Worm (Caenorhabditis elegans): ENCODE results near the gene nos-3.
"Not testable (repeated sequence)": the region's sequence is repeated elsewhere in the genome, so short reads cannot be mapped to it uniquely, and the experiment has no call there.

nos-3 gene

ce11 chrII:9731810-9732209 is 14.3 kb upstream of the nos-3 start, which contains the start of gene mab-3:
mab-3 (plus strand) TSS chrII:9732137.
- TF ChIP-seq unc-62 (GFP tag; optimal IDR thresholded peaks at IDR 0.05), result not testable (repeated sequence)

- TF ChIP-seq unc-62 (GFP tag; optimal IDR thresholded peaks at IDR 0.05), result no peak
Observed at ce11 chrII:9735785-9736184, 10.3 kb upstream of the nos-3 start.

- no peak for TF ChIP-seq unc-62 (GFP tag; optimal IDR thresholded peaks at IDR 0.05)
Observed at ce11 chrII:9738820-9739219, 7.3 kb upstream of the nos-3 start.

- TF ChIP-seq unc-62 (GFP tag; optimal IDR thresholded peaks at IDR 0.05), result no peak
Observed at ce11 chrII:9740552-9740951, 5.6 kb upstream of the nos-3 start.

- no peak for TF ChIP-seq unc-62 (GFP tag; optimal IDR thresholded peaks at IDR 0.05)
Observed at ce11 chrII:9741400-9741799, 4.7 kb upstream of the nos-3 start.

DNA sequence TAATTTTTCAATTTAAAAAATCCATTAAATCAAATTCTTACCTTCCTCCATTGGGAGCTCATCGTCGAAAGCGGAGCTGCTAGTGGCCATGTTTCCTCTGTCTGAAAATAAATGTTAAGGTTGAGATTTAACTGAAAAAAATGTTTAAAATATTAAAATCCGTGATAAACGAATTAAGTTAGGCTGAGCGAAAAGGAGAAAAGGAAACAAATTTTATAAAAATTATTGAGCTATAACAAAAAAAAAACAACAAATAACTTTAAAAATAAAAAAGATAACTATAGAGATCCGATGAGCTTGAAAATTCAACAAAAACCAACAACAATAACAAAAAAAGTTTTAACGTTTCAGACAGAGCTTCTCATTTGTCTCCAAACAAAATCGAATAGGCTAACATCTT is 3.3 kb upstream of the nos-3 start, which contains the start of gene pno-1:
TSS of gene pno-1 (minus strand) at position 101 of the 400 bp plus-strand sequence.
- no peak for TF ChIP-seq unc-62 (GFP tag; optimal IDR thresholded peaks at IDR 0.05)

DNA sequence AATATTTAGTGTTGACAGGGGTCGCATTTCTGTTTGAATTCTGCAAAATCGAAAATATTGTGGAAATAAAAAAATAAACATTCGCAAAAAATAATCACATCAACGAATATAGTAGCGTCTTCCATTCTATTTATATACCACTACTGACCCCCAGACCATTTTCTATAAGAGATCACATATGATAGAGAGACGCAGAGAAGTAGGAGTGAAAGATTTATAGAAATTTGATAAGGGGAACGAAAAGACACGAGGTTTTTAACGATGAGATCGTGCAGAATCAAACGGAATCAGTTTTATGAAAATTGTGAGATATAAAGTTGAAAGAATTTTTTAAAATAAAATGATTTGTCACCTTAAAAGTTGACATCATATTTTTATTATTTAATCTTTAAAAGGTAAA is 6.2 kb downstream of the nos-3 start:
- TF ChIP-seq unc-62 (GFP tag; optimal IDR thresholded peaks at IDR 0.05), result no peak

- no peak for TF ChIP-seq unc-62 (GFP tag; optimal IDR thresholded peaks at IDR 0.05)
Observed at ce11 chrII:9753056-9753455, 6.9 kb downstream of the nos-3 start, which contains the start of gene Y53C12B.7. Y53C12B.7 (minus strand) TSS chrII:9753218.

DNA sequence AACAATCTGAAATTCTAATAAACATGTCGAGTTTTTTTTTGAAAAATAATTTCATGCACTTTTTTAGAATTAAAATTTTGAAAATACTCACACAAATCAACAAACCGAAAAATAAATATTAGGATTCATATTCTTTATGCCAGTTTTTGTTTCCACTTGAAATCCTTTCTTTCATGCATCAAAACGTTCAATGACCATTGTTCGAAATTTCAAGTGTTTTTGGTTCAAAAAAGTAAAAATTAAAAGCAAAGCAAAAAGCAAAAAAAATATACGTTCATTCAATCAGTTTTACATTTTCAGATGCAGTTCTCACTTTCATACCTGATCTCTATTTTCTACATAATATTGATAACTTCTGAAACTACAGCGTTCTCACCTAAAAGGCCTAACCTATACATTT is 7.6 kb downstream of the nos-3 start, which contains the start of gene ZK1321.1:
TSS of gene ZK1321.1 (plus strand) at position 301 of the 400 bp plus-strand sequence.
- TF ChIP-seq unc-62 (GFP tag; optimal IDR thresholded peaks at IDR 0.05), result no peak

DNA sequence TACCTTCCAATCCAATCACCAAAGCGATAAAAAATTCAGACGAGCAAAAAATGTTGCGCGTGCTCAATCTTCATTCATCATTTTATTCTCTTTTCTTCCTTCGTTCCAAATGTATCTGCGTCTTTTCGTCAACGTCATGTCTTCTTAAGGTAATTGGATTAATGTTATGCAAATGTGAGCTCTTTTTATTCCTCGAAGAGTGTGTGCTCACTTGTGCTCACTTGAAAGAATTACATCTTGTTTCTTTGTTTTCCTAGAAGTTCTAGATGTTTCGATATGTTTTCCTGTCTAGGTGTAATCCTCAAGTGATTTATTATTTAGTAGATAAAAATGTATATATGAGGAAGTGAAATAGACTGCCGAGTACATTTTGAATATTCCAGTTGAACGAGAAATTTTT is 9.3 kb downstream of the nos-3 start:
- TF ChIP-seq unc-62 (GFP tag; optimal IDR thresholded peaks at IDR 0.05), result no peak

DNA sequence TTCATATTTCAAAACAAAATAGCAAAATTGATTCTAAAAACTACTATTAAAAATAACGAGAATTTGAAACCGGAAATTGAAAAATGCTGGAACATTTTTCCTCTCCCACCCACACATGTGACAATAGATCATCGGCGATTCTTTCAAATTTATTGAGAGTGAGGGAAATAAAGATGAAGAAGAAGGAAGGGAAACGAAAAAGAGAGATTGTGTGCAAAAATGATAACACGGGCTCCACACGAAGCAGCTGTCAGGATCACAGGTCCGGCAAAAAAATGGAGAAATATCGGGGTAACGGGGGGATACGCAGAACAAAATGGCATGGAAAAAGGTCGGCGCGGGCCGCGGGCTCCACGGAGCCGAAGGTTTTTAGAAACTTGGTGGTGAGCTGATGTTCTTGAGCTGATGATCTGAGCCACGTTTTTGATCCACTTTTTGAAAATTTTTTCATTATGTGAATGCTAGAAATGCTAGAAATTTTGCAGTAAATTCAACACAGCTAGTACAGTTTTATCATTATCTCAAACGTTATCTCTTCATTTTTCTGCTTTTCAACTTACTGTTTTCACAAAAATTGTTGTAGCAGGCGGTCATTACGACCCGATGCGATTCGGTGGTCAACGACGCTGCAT is 11.7 kb downstream of the nos-3 start, which contains the start of gene shk-1:
TSS of gene shk-1 (plus strand) at position 582 of the 632 bp plus-strand sequence.
- TF ChIP-seq unc-62 (GFP tag; optimal IDR thresholded peaks at IDR 0.05), result no peak

- no peak for TF ChIP-seq unc-62 (GFP tag; optimal IDR thresholded peaks at IDR 0.05)
Observed at ce11 chrII:9759382-9759781, 13.3 kb downstream of the nos-3 start.

DNA sequence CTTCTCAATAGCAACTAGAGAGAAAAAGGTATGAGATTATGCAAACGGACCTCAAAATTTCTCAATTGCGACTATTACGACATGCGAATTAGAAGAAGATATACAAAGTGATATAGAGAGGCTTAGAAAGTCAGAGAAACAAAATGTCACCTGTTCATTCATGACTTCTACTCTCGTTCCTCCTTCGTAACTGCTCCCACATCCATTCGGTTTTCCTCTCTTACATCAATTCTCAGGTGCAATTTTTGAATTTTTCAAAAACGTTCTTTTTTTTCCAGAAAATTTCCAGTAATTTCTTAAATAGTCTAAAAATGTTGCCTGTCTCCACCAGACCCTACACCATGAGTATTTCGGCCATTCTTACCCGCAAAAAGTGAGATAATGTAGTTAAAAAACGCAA is 18.6 kb downstream of the nos-3 start:
- TF ChIP-seq unc-62 (GFP tag; optimal IDR thresholded peaks at IDR 0.05), result no peak

ce11 chrII:9769797-9770520 is 23.8 kb downstream of the nos-3 start, which contains the start of gene aqp-10:
aqp-10 (minus strand) TSS chrII:9769847.
- no peak for TF ChIP-seq unc-62 (GFP tag; optimal IDR thresholded peaks at IDR 0.05)

DNA sequence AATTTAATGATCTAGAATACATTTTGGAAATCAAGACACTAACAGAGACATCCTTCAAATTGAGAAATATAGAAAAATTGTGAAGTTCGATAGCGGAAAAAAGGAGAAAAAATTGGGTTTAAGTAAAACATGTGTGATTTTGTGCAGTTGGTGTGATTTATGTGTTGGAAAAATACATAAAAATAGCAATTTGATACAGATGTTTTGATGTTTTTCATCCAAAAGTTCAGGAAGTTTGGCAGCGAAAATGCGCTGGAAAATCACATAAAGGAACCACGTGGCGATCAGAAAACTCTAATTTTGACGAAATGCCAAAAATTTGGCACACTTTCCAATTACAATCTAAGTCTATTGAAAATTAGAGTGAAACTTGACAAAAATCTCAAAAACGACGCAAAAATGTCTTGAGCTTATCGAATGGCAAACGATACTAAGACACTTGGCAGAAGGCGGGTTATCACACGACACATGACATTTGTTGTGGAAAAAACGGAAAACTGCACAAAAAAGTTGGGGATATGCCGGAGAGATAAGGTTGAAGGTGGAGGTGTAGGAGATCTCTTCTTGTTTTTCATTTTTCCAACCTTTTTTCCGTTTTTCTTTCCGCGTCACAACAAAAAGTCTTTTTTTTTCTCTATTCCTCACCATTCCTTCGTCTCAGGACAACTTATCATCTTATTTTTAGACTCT is 27.9 kb downstream of the nos-3 start, which contains the start of gene ZK1321.4:
TSS of gene ZK1321.4 (minus strand) at position 51 of the 690 bp plus-strand sequence.
- no peak for TF ChIP-seq unc-62 (GFP tag; optimal IDR thresholded peaks at IDR 0.05)

DNA sequence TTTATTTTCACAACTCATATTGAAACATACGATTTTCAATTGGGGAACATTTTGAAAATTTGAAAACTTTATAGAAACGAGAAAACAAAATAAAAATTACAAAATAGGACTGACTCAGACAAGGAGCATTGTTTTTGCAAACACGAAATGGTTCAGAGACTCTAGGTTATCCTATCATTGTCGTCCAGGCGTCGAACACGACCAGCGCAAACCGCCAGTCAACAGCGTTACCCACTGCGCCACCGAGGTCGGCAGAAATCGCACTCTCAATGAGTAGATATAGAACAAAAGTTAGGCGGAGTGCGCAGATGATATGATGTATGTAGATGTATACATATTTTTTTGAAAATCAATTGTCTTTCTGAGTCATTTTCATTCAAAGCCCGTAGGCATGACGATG is 28.5 kb downstream of the nos-3 start:
- TF ChIP-seq unc-62 (GFP tag; optimal IDR thresholded peaks at IDR 0.05), result no peak

Data from whole organism, dauer.